Fruit fly (Drosophila melanogaster) whole organism, embryonic: ENCODE data around the gene CG7352.

Experiments
- C15 ChIP-seq: fragments of 200-800 bp; sonication (Bioruptor generic); IDR thresholded peaks from 3 replicates; pipeline ENCODE4 v1.3.6; 2022; ENCODE audit warnings: missing biosample characterization, missing genetic modification characterization
- CG12071 ChIP-seq: fragments of 200-800 bp; sonication (Bioruptor generic); optimal IDR thresholded peaks from 3 replicates; lab custom pipeline; 2018; ENCODE audit warnings: missing biosample characterization, mild to moderate bottlenecking, missing genetic modification characterization
- CG13424 ChIP-seq: fragments of 200-800 bp; sonication (Bioruptor generic); optimal IDR thresholded peaks from 2 replicates; lab custom pipeline; 2019; ENCODE audit warnings: missing biosample characterization, mild to moderate bottlenecking, missing genetic modification characterization, moderate library complexity
- CG13894 ChIP-seq: fragments of 200-800 bp; sonication (Bioruptor generic); optimal IDR thresholded peaks from 3 replicates; lab custom pipeline; 2018; ENCODE audit warnings: missing biosample characterization, mild to moderate bottlenecking, missing genetic modification characterization, moderate library complexity
- CG14860 ChIP-seq: fragments of 200-800 bp; sonication (Bioruptor generic); IDR thresholded peaks from 3 replicates; pipeline ENCODE4 v1.3.6; 2022; ENCODE audit warnings: missing biosample characterization, missing genetic modification characterization; ENCODE audit not compliant: partially characterized antibody
- CG15514 ChIP-seq: fragments of 200-800 bp; sonication (Bioruptor generic); optimal IDR thresholded peaks from 3 replicates; lab custom pipeline; 2017; ENCODE audit warnings: missing biosample characterization, missing genetic modification characterization, mild to moderate bottlenecking, moderate library complexity, missing genetic modification reagents
- CG17186 ChIP-seq: fragments of 200-800 bp; sonication (Bioruptor generic); optimal IDR thresholded peaks from 3 replicates; lab custom pipeline; 2017; ENCODE audit warnings: missing biosample characterization, missing genetic modification reagents, missing genetic modification characterization
- CG17802 ChIP-seq: fragments of 200-800 bp; sonication (Bioruptor generic); optimal IDR thresholded peaks from 2 replicates; lab custom pipeline; 2018; ENCODE audit warnings: missing biosample characterization, mild to moderate bottlenecking, missing genetic modification characterization, moderate library complexity
- CG17912 ChIP-seq: fragments of 200-800 bp; sonication (Bioruptor generic); optimal IDR thresholded peaks from 2 replicates; lab custom pipeline; 2018; ENCODE audit warnings: missing biosample characterization, mild to moderate bottlenecking, missing genetic modification characterization
- CG18476 ChIP-seq: fragments of 200-800 bp; sonication (Bioruptor generic); optimal IDR thresholded peaks from 2 replicates; lab custom pipeline; 2016; ENCODE audit warnings: missing biosample characterization, mild to moderate bottlenecking, missing genetic modification characterization
- CG32767 ChIP-seq: fragments of 200-800 bp; sonication (Bioruptor generic); IDR thresholded peaks from 2 replicates; pipeline ENCODE4 v1.3.6; 2022; ENCODE audit warnings: missing biosample characterization, missing genetic modification characterization
- CG6175 ChIP-seq: fragments of 200-800 bp; sonication (Bioruptor generic); IDR thresholded peaks from 3 replicates; pipeline ENCODE4 v1.3.6; 2022; ENCODE audit warnings: missing biosample characterization, missing genetic modification characterization
- CG6654 ChIP-seq: fragments of 200-800 bp; sonication (Bioruptor generic); optimal IDR thresholded peaks from 2 replicates; lab custom pipeline; 2017; ENCODE audit warnings: missing biosample characterization, mild to moderate bottlenecking, missing genetic modification characterization
- CG7357 ChIP-seq: fragments of 200-800 bp; sonication (Bioruptor generic); IDR thresholded peaks from 3 replicates; pipeline ENCODE4 v1.3.6; 2022; ENCODE audit warnings: missing biosample characterization, missing genetic modification characterization
- CG8290 ChIP-seq, 3 experiments: fragments of 200-800 bp; sonication (Bioruptor generic); optimal IDR thresholded peaks; 2 replicates each; lab custom pipeline; 2016 to 2019; ENCODE audit warnings: missing biosample characterization in 3 of 3, missing genetic modification characterization in 3 of 3, mild to moderate bottlenecking in 2 of 3, moderate library complexity in 1 of 3
- CG8765 ChIP-seq: fragments of 200-800 bp; sonication (Bioruptor generic); IDR thresholded peaks from 2 replicates; pipeline ENCODE4 v1.3.6; 2022; ENCODE audit warnings: missing biosample characterization, missing genetic modification characterization
- CG9215 ChIP-seq: fragments of 200-800 bp; sonication (Bioruptor generic); IDR thresholded peaks from 2 replicates; pipeline ENCODE4 v1.3.6; 2022; ENCODE audit warnings: missing biosample characterization, missing genetic modification characterization
- E2f2 ChIP-seq: fragments of 200-800 bp; sonication (Bioruptor generic); IDR thresholded peaks from 2 replicates; pipeline ENCODE4 v1.3.6; 2022; ENCODE audit warnings: missing biosample characterization, missing genetic modification characterization
- Ets97D ChIP-seq: fragments of 200-800 bp; sonication (Bioruptor generic); optimal IDR thresholded peaks from 3 replicates; lab custom pipeline; 2016; ENCODE audit warnings: missing biosample characterization, missing genetic modification characterization
- HLH3B ChIP-seq: fragments of 200-800 bp; sonication (Bioruptor generic); IDR thresholded peaks from 2 replicates; pipeline ENCODE4 v1.3.6; 2022; ENCODE audit warnings: missing biosample characterization, missing genetic modification characterization
- Med ChIP-seq: fragments of 200-800 bp; sonication (Bioruptor generic); peaks from one replicate; lab custom pipeline; 2016; ENCODE audit warnings: missing biosample characterization, missing genetic modification characterization, mild to moderate bottlenecking, inconsistent platforms, moderate library complexity
- Meics ChIP-seq: fragments of 200-800 bp; sonication (Bioruptor generic); optimal IDR thresholded peaks from 2 replicates; lab custom pipeline; 2017; ENCODE audit warnings: missing biosample characterization, mild to moderate bottlenecking, missing genetic modification characterization
- NC2α ChIP-seq: fragments of 200-800 bp; sonication (Bioruptor generic); optimal IDR thresholded peaks from 2 replicates; lab custom pipeline; 2016; ENCODE audit warnings: missing biosample characterization, missing genetic modification characterization
- Rfx ChIP-seq: fragments of 200-800 bp; sonication (Bioruptor generic); IDR thresholded peaks from 2 replicates; pipeline ENCODE4 v1.3.6; 2022; ENCODE audit warnings: missing biosample characterization, missing genetic modification characterization
- Xbp1 ChIP-seq: fragments of 200-800 bp; sonication (Bioruptor generic); optimal IDR thresholded peaks from 3 replicates; lab custom pipeline; 2016; ENCODE audit warnings: missing biosample characterization, mild to moderate bottlenecking, missing genetic modification characterization
- Xrp1 ChIP-seq: fragments of 200-800 bp; sonication (Bioruptor generic); IDR thresholded peaks from 2 replicates; pipeline ENCODE4 v1.3.6; 2022; ENCODE audit warnings: missing biosample characterization, missing genetic modification characterization
- ab ChIP-seq: fragments of 200-800 bp; sonication (Bioruptor generic); optimal IDR thresholded peaks from 2 replicates; lab custom pipeline; 2016; ENCODE audit warnings: missing biosample characterization, missing genetic modification characterization
- ato ChIP-seq: fragments of 200-800 bp; sonication (Bioruptor generic); IDR thresholded peaks from 2 replicates; pipeline ENCODE4 v1.3.6; 2022; ENCODE audit warnings: missing biosample characterization, missing genetic modification characterization; ENCODE audit not compliant: partially characterized antibody
- esg ChIP-seq: fragments of 200-800 bp; sonication (Bioruptor generic); conservative IDR thresholded peaks from 2 replicates; pipeline ENCODE4 v1.3.6; 2022; ENCODE audit warnings: missing biosample characterization, missing genetic modification characterization
- gcm ChIP-seq: fragments of 200-800 bp; sonication (Bioruptor generic); optimal IDR thresholded peaks from 2 replicates; lab custom pipeline; 2019; ENCODE audit warnings: missing biosample characterization, mild to moderate bottlenecking, missing genetic modification characterization, moderate library complexity
- gsb-n ChIP-seq: fragments of 200-800 bp; sonication (Bioruptor generic); optimal IDR thresholded peaks from 3 replicates; lab custom pipeline; 2018; ENCODE audit warnings: missing biosample characterization, mild to moderate bottlenecking, missing genetic modification characterization
- ind ChIP-seq: fragments of 200-800 bp; sonication (Bioruptor generic); optimal IDR thresholded peaks from 3 replicates; lab custom pipeline; 2016; ENCODE audit warnings: missing biosample characterization, missing genetic modification characterization
- knrl ChIP-seq: fragments of 200-800 bp; sonication (Bioruptor generic); IDR thresholded peaks from 3 replicates; pipeline ENCODE4 v1.3.6; 2022; ENCODE audit warnings: missing biosample characterization, missing genetic modification characterization; ENCODE audit not compliant: partially characterized antibody
- lov ChIP-seq, 2 experiments: fragments of 200-800 bp in 1 of 2; fragments of >200 bp in 1 of 2; sonication (Bioruptor generic) in 1 of 2; IDR thresholded peaks in 1 of 2; optimal IDR thresholded peaks in 1 of 2; 2 replicates in 1 of 2; 3 replicates in 1 of 2; pipeline versions ENCODE4 v1.3.6 to Lab custom; 2017 to 2022; ENCODE audit warnings: missing biosample characterization in 1 of 2, missing genetic modification characterization in 1 of 2
- psq ChIP-seq: fragments of 200-800 bp; sonication (Bioruptor generic); optimal IDR thresholded peaks from 2 replicates; lab custom pipeline; 2017; ENCODE audit warnings: missing biosample characterization, missing genetic modification characterization
- sc ChIP-seq, 3 experiments: fragments of >200 bp in 2 of 3; fragments of 200-800 bp in 1 of 3; sonication (Bioruptor generic) in 1 of 3; optimal IDR thresholded peaks; 2 replicates in 2 of 3; 3 replicates in 1 of 3; lab custom pipeline; 2017; ENCODE audit warnings: mild to moderate bottlenecking in 1 of 3, missing biosample characterization in 1 of 3, missing genetic modification characterization in 1 of 3, missing genetic modification reagents in 1 of 3
- sqz ChIP-seq: fragments of 200-800 bp; sonication (Bioruptor generic); optimal IDR thresholded peaks from 3 replicates; lab custom pipeline; 2018; ENCODE audit warnings: missing biosample characterization, mild to moderate bottlenecking, missing genetic modification characterization
- sr ChIP-seq: fragments of 200-800 bp; sonication (Bioruptor generic); IDR thresholded peaks from 3 replicates; pipeline ENCODE4 v1.3.6; 2022; ENCODE audit warnings: missing biosample characterization, missing genetic modification characterization
- stwl ChIP-seq: fragments of 200-800 bp; sonication (Bioruptor generic); optimal IDR thresholded peaks from 3 replicates; lab custom pipeline; 2018; ENCODE audit warnings: missing biosample characterization, mild to moderate bottlenecking, missing genetic modification characterization, moderate library complexity

Gene CG7352

DNA sequence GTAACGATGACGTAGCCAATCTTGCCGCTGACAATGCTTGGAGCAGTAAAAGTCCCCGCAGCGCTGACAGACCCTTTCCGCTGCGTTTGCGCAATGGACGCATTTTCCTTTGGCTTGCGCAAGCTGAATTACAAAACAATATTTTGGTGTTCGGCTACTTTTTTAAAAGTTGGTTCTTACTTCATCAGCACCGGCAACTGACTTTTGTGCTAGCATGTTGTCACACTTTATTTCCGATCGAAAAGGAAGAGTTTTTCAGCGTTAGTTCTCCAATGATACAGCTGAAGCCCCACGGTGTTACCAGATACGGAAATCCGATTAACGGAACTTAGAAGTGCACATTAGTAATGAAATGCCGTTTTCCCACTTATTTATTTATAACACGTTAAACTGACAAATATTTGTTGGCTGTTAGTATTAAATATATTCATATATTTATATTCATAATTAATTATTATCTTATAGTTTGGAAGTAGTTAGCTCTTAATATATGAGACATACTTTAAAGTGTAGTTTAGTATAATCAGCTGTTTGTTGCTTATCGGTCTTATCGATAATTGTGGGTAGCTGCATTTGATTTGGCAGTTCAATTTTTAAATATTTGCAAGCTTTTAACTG, 15.0 kb downstream of the CG7352 start, which contains the start of the genes Veneno and CG7963 (continued):
- TF ChIP-seq CG8290 (GFP tag; optimal IDR thresholded peaks at IDR 0.05; lab: Kevin White, UChicago) (peak; percentile 23), CG8290 (tag; optimal IDR thresholded peaks at IDR 0.05; lab: Kevin White, UChicago) (no peak), lov (optimal IDR thresholded peaks at IDR 0.05; lab: Kevin White, UChicago) (no peak), lov (GFP tag; IDR thresholded peaks at IDR 0.05; lab: Robert Waterston, UW) (no peak), Rfx (GFP tag; lab: Robert Waterston, UW) (peak; percentile 47), ato (no peak), CG13424 (peak; percentile 42), sqz (GFP tag; lab: Kevin White, UChicago) (no peak), ab (no peak), CG15514 (GFP tag; lab: Kevin White, UChicago) (peak; percentile 56), CG6175 (GFP tag; lab: Robert Waterston, UW) (no peak), Xbp1 (GFP tag; lab: Kevin White, UChicago) (peak; percentile 24), CG13894 (tag; lab: Kevin White, UChicago) (no peak), sc (optimal IDR thresholded peaks at IDR 0.05; lab: Kevin White, UChicago) (no peak), sc (GFP tag; optimal IDR thresholded peaks at IDR 0.05; lab: Kevin White, UChicago) (no peak), E2f2 (peak; percentile 44), CG17186 (GFP tag; lab: Kevin White, UChicago) (no peak), gsb-n (tag; lab: Kevin White, UChicago) (peak; percentile 29), C15 (GFP tag; lab: Robert Waterston, UW) (no peak), gcm (GFP tag; lab: Kevin White, UChicago) (peak; percentile 6), sr (GFP tag; lab: Robert Waterston, UW) (no peak), psq (GFP tag; lab: Kevin White, UChicago) (no peak), NC2α (GFP tag; lab: Kevin White, UChicago) (no peak), esg (GFP tag; lab: Robert Waterston, UW) (no peak), CG14860 (GFP tag; lab: Robert Waterston, UW) (no peak), CG8765 (GFP tag; lab: Robert Waterston, UW) (no peak), CG6654 (GFP tag; lab: Kevin White, UChicago) (no peak), Med (GFP tag; lab: Kevin White, UChicago) (peak; percentile 24), HLH3B (GFP tag; lab: Robert Waterston, UW) (no peak), CG17912 (no peak), CG12071 (GFP tag; lab: Kevin White, UChicago) (no peak), knrl (GFP tag; lab: Robert Waterston, UW) (0 out of 3 replicates have a peak, but pooled peaks have one; percentile 40), CG9215 (no peak), ind (no peak), CG18476 (GFP tag; lab: Kevin White, UChicago) (no peak), CG32767 (GFP tag; lab: Robert Waterston, UW) (no peak), Meics (GFP tag; lab: Kevin White, UChicago) (peak; percentile 27), CG7357 (peak; percentile 94), stwl (tag; lab: Kevin White, UChicago) (peak; percentile 65), CG17802 (peak; percentile 73), Ets97D (GFP tag; lab: Kevin White, UChicago) (peak; percentile 27), Xrp1 (GFP tag; lab: Robert Waterston, UW) (no peak)
